Fruit fly (Drosophila melanogaster) whole organism, embryonic: ENCODE measurements around the gene Cpr.

Experiments
- B-H1 ChIP-seq: fragments of 200-800 bp; sonication (Bioruptor generic); IDR thresholded peaks from 3 replicates; pipeline ENCODE4 v1.3.6; 2022; ENCODE audit warnings: missing biosample characterization, missing genetic modification characterization
- BtbVII ChIP-seq: fragments of 200-800 bp; sonication (Bioruptor generic); optimal IDR thresholded peaks from 3 replicates; lab custom pipeline; 2017; ENCODE audit warnings: missing biosample characterization, mild to moderate bottlenecking, missing genetic modification characterization
- CG10274 ChIP-seq: fragments of 200-800 bp; sonication (Bioruptor generic); optimal IDR thresholded peaks from 3 replicates; lab custom pipeline; 2017; ENCODE audit warnings: missing biosample characterization, mild to moderate bottlenecking, missing genetic modification characterization
- CG10431 ChIP-seq: fragments of 200-800 bp; sonication (Bioruptor generic); optimal IDR thresholded peaks from 3 replicates; lab custom pipeline; 2018; ENCODE audit warnings: missing biosample characterization, mild to moderate bottlenecking, missing genetic modification characterization
- CG10543 ChIP-seq: fragments of 200-800 bp; sonication (Bioruptor generic); optimal IDR thresholded peaks from 3 replicates; lab custom pipeline; 2017; ENCODE audit warnings: missing biosample characterization, mild to moderate bottlenecking, missing genetic modification characterization, moderate library complexity
- CG11456 ChIP-seq: fragments of 200-800 bp; sonication (Bioruptor generic); IDR thresholded peaks from 3 replicates; pipeline ENCODE4 v1.3.6; 2022; ENCODE audit warnings: missing biosample characterization, missing genetic modification characterization
- CG12219 ChIP-seq: fragments of 200-800 bp; sonication (Bioruptor generic); optimal IDR thresholded peaks from 3 replicates; lab custom pipeline; 2018; ENCODE audit warnings: missing biosample characterization, mild to moderate bottlenecking, missing genetic modification characterization
- CG14014 ChIP-seq: fragments of 200-800 bp; sonication (Bioruptor generic); IDR thresholded peaks from 2 replicates; pipeline ENCODE4 v1.3.6; 2022; ENCODE audit warnings: missing biosample characterization, missing genetic modification characterization
- CG15696 ChIP-seq: fragments of 200-800 bp; sonication (Bioruptor generic); optimal IDR thresholded peaks from 2 replicates; lab custom pipeline; 2019; ENCODE audit warnings: missing biosample characterization, mild to moderate bottlenecking, missing genetic modification characterization, moderate library complexity
- CG1603 ChIP-seq: fragments of 200-800 bp; sonication (Bioruptor generic); optimal IDR thresholded peaks from 2 replicates; lab custom pipeline; 2019; ENCODE audit warnings: missing biosample characterization, mild to moderate bottlenecking, missing genetic modification characterization, moderate library complexity
- CG18476 ChIP-seq: fragments of 200-800 bp; sonication (Bioruptor generic); optimal IDR thresholded peaks from 2 replicates; lab custom pipeline; 2016; ENCODE audit warnings: missing biosample characterization, mild to moderate bottlenecking, missing genetic modification characterization
- CG31441 ChIP-seq: fragments of 200-800 bp; sonication (Bioruptor generic); IDR thresholded peaks from 2 replicates; pipeline ENCODE4 v1.3.6; 2022; ENCODE audit warnings: missing biosample characterization, missing genetic modification characterization
- CG3163 ChIP-seq: fragments of 200-800 bp; sonication (Bioruptor generic); optimal IDR thresholded peaks from 3 replicates; lab custom pipeline; 2016; ENCODE audit warnings: missing biosample characterization, missing genetic modification characterization
- CG3995 ChIP-seq: fragments of 200-800 bp; sonication (Bioruptor generic); optimal IDR thresholded peaks from 3 replicates; lab custom pipeline; 2016; ENCODE audit warnings: missing biosample characterization, missing genetic modification characterization
- CG4360 ChIP-seq: fragments of 200-800 bp; sonication (Bioruptor generic); IDR thresholded peaks from 2 replicates; pipeline ENCODE4 v1.3.6; 2022; ENCODE audit warnings: missing biosample characterization, missing genetic modification characterization
- CG43689 ChIP-seq: fragments of 200-800 bp; sonication (Bioruptor generic); IDR thresholded peaks from 2 replicates; pipeline ENCODE4 v1.3.6; 2022; ENCODE audit warnings: missing biosample characterization, missing genetic modification characterization
- CG9797 ChIP-seq: fragments of 200-800 bp; sonication (Bioruptor generic); optimal IDR thresholded peaks from 3 replicates; lab custom pipeline; 2018; ENCODE audit warnings: missing biosample characterization, mild to moderate bottlenecking, missing genetic modification characterization
- CoRest ChIP-seq: fragments of 200-800 bp; sonication (Bioruptor generic); optimal IDR thresholded peaks from 3 replicates; lab custom pipeline; 2018; ENCODE audit warnings: missing biosample characterization, mild to moderate bottlenecking, missing genetic modification characterization, moderate library complexity
- Dek ChIP-seq: fragments of 200-800 bp; sonication (Bioruptor generic); optimal IDR thresholded peaks from 3 replicates; lab custom pipeline; 2019; ENCODE audit warnings: missing biosample characterization, mild to moderate bottlenecking, missing genetic modification characterization, moderate library complexity
- Dref ChIP-seq: fragments of 200-800 bp; sonication (Bioruptor generic); IDR thresholded peaks from 2 replicates; pipeline ENCODE4 v1.3.6; 2022; ENCODE audit warnings: missing biosample characterization, missing genetic modification characterization
- E2f1 ChIP-seq: fragments of 200-800 bp; sonication (Bioruptor generic); IDR thresholded peaks from 2 replicates; pipeline ENCODE4 v1.3.6; 2022; ENCODE audit warnings: missing biosample characterization, missing genetic modification characterization
- H2.0 ChIP-seq: fragments of 200-800 bp; sonication (Bioruptor generic); IDR thresholded peaks from 2 replicates; pipeline ENCODE4 v1.3.6; 2022; ENCODE audit warnings: missing biosample characterization, missing genetic modification characterization
- HHEX ChIP-seq: fragments of 200-800 bp; sonication (Bioruptor generic); optimal IDR thresholded peaks from 3 replicates; lab custom pipeline; 2017; ENCODE audit warnings: missing biosample characterization, mild to moderate bottlenecking, missing genetic modification characterization, missing genetic modification reagents
- HmgD ChIP-seq: fragments of 200-800 bp; sonication (Bioruptor generic); optimal IDR thresholded peaks from 3 replicates; lab custom pipeline; 2016; ENCODE audit warnings: missing biosample characterization, missing genetic modification characterization
- MTF-1 ChIP-seq: fragments of 200-800 bp; sonication (Bioruptor generic); optimal IDR thresholded peaks from 2 replicates; lab custom pipeline; 2018; ENCODE audit warnings: missing biosample characterization, mild to moderate bottlenecking, missing genetic modification characterization, borderline replicate concordance
- Mad ChIP-seq: fragments of 200-800 bp; sonication (Bioruptor generic); optimal IDR thresholded peaks from 2 replicates; lab custom pipeline; 2016; ENCODE audit warnings: missing biosample characterization, missing genetic modification characterization
- NFAT ChIP-seq: fragments of 200-800 bp; sonication (Bioruptor generic); IDR thresholded peaks from 2 replicates; pipeline ENCODE4 v1.3.6; 2022; ENCODE audit warnings: missing biosample characterization, missing genetic modification characterization
- Ravus ChIP-seq: fragments of 200-800 bp; sonication (Bioruptor generic); IDR thresholded peaks from 2 replicates; pipeline ENCODE4 v1.3.6; 2022; ENCODE audit warnings: missing biosample characterization, missing genetic modification characterization
- ara ChIP-seq: fragments of 200-800 bp; sonication (Bioruptor generic); IDR thresholded peaks from 2 replicates; pipeline ENCODE4 v1.3.6; 2022; ENCODE audit warnings: missing biosample characterization, missing genetic modification characterization
- ato ChIP-seq: fragments of 200-800 bp; sonication (Bioruptor generic); IDR thresholded peaks from 2 replicates; pipeline ENCODE4 v1.3.6; 2022; ENCODE audit warnings: missing biosample characterization, missing genetic modification characterization; ENCODE audit not compliant: partially characterized antibody
- crc ChIP-seq: fragments of 200-800 bp; sonication (Bioruptor generic); optimal IDR thresholded peaks from 2 replicates; lab custom pipeline; 2016; ENCODE audit warnings: missing biosample characterization, missing genetic modification characterization
- dysf ChIP-seq: fragments of 200-800 bp; sonication (Bioruptor generic); IDR thresholded peaks from 3 replicates; pipeline ENCODE4 v1.3.6; 2022; ENCODE audit warnings: missing biosample characterization, missing genetic modification characterization
- ewg ChIP-seq: fragments of 200-800 bp; sonication (Bioruptor generic); optimal IDR thresholded peaks from 3 replicates; lab custom pipeline; 2017; ENCODE audit warnings: mild to moderate bottlenecking, missing biosample characterization, missing genetic modification reagents, missing genetic modification characterization
- gsb ChIP-seq: fragments of 200-800 bp; sonication (Bioruptor generic); IDR thresholded peaks from 2 replicates; pipeline ENCODE4 v1.3.6; 2022; ENCODE audit warnings: missing biosample characterization, missing genetic modification characterization
- pfk ChIP-seq: fragments of 200-800 bp; sonication (Bioruptor generic); optimal IDR thresholded peaks from 2 replicates; lab custom pipeline; 2018; ENCODE audit warnings: missing biosample characterization, mild to moderate bottlenecking, missing genetic modification characterization, moderate library complexity
- pnt ChIP-seq: fragments of 200-800 bp; sonication (Bioruptor generic); optimal IDR thresholded peaks from 3 replicates; lab custom pipeline; 2016; ENCODE audit warnings: missing biosample characterization, missing genetic modification characterization
- run ChIP-seq: fragments of 200-800 bp; sonication (Bioruptor generic); optimal IDR thresholded peaks from 3 replicates; lab custom pipeline; 2018; ENCODE audit warnings: missing biosample characterization, mild to moderate bottlenecking, missing genetic modification characterization
- scrt ChIP-seq: fragments of 200-800 bp; sonication (Bioruptor generic); optimal IDR thresholded peaks from 2 replicates; lab custom pipeline; 2018; ENCODE audit warnings: missing biosample characterization, mild to moderate bottlenecking, missing genetic modification characterization, moderate library complexity
- slou ChIP-seq: fragments of 200-800 bp; sonication (Bioruptor generic); optimal IDR thresholded peaks from 3 replicates; lab custom pipeline; 2016; ENCODE audit warnings: missing biosample characterization, missing genetic modification characterization
- unpg ChIP-seq: fragments of 200-800 bp; sonication (Bioruptor generic); optimal IDR thresholded peaks from 3 replicates; lab custom pipeline; 2018; ENCODE audit warnings: missing biosample characterization, mild to moderate bottlenecking, missing genetic modification characterization, moderate library complexity
- zen ChIP-seq: fragments of 200-800 bp; sonication (Bioruptor generic); optimal IDR thresholded peaks from 3 replicates; lab custom pipeline; 2018; ENCODE audit warnings: missing biosample characterization, mild to moderate bottlenecking, missing genetic modification characterization, moderate library complexity

Cpr gene

DNA sequence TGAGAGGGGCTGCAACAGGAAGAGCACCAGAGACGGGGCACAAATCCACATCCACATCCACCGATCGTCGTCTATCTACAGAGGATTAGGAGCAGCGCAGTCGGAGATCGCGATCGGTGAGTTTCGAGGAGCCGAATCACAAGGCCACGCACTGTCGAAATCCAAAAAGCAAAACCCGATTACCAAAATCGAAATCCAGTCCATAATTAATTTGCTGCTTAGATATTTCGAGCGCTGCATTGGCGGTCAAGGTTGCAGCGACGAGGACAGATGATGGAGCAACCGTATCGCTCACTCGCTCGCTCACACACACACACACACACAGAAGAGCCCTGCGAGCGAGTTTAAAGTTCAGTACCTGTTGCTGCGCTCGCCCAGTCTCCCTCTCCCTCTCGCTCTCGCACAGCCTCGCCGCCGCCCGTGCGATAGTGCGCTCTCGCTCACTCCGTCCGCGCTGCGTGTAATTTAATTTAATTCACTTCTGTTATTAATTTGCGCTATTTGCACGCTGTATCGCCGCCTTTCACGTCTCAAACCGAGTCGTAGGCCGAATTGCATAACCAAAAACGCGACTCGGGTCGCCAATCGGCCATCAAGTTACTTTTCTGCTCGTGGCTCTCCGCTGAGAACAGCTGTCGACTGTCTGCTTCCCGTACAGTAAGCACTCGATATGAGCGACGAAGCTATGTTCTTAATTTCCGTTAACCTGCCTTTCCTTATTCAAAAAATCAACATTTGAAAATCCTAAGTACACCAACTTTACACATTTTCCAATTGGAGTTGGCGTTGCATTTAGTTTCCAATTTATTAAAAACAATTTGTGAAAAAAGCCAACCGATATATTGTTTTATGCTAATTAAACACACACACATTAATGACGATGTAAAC is 618 bp downstream of the Cpr start (continued):
- peak; percentile 8; the same call in 1 of the 2 replicates for TF ChIP-seq CG31441 (GFP tag; lab: Robert Waterston, UW)
- peak; percentile 49; the same call in 2 of the 3 replicates for TF ChIP-seq dysf (GFP tag; lab: Robert Waterston, UW)
- TF ChIP-seq CG15696: no peak
- no peak for TF ChIP-seq HmgD (GFP tag; lab: Kevin White, UChicago)
- TF ChIP-seq Mad (GFP tag; lab: Kevin White, UChicago): no peak
- no peak for TF ChIP-seq slou
- peak; percentile 16 for TF ChIP-seq MTF-1 (GFP tag; lab: Kevin White, UChicago)
- TF ChIP-seq CoRest (tag; lab: Kevin White, UChicago): peak; percentile 47
- TF ChIP-seq unpg (GFP tag; lab: Kevin White, UChicago): peak; percentile 44
- TF ChIP-seq Dek: peak; percentile 55
- no peak for TF ChIP-seq CG9797 (GFP tag; lab: Kevin White, UChicago)
- peak; percentile 52 for TF ChIP-seq CG1603 (tag; lab: Kevin White, UChicago)
- TF ChIP-seq CG18476 (GFP tag; lab: Kevin White, UChicago): peak; percentile 25
- TF ChIP-seq NFAT (GFP tag; lab: Robert Waterston, UW): no peak
- peak; percentile 37 for TF ChIP-seq HHEX (GFP tag; lab: Kevin White, UChicago)
- 0 out of 2 replicates have a peak, but pooled peaks have one; percentile 15 for TF ChIP-seq ara
- peak; percentile 79 for TF ChIP-seq scrt (GFP tag; lab: Kevin White, UChicago)
- TF ChIP-seq CG3163 (GFP tag; lab: Kevin White, UChicago): no peak
- TF ChIP-seq gsb (GFP tag; lab: Robert Waterston, UW): no peak
- TF ChIP-seq pfk (GFP tag; lab: Kevin White, UChicago): no peak
- TF ChIP-seq CG12219 (GFP tag; lab: Kevin White, UChicago): no peak
- peak; percentile 34; the same call in 1 of the 3 replicates for TF ChIP-seq CG11456
- TF ChIP-seq crc (GFP tag; lab: Kevin White, UChicago): no peak
- no peak for TF ChIP-seq pnt
- no peak; the same call in 1 of the 2 replicates for TF ChIP-seq E2f1 (GFP tag; lab: Robert Waterston, UW)

- TF ChIP-seq ato (GFP tag; lab: Robert Waterston, UW) (no peak), CG10431 (GFP tag; lab: Kevin White, UChicago) (no peak), CG10274 (GFP tag; lab: Kevin White, UChicago) (peak; percentile 24), CG10543 (GFP tag; lab: Kevin White, UChicago) (no peak)
- TF ChIP-seq, all 482 proteins: peak for 1
Measured at dm6 chr2L:6340222-6340725, 1.6 kb downstream of the Cpr start.

DNA sequence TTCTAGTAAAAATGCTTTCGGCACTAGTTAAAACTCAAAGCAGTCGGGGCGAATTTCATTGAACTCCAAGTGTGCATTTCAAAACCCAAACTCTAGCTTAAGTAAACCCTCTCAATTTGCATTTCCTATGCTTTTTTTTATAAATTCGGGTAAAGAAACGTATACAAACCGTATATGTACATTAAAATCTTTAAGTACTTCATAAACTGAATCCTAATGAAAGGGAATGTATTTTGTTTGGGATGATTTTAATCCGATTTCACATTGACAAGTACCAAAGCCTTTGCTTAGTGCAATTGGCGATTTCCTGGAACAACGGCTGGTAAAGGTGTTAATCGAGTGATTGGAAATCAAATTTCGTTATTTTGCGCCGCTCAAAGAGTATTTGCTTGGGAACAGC is 2.6 kb downstream of the Cpr start:
- TF ChIP-seq CG4360 (no peak), CG43689 (GFP tag; lab: Robert Waterston, UW) (no peak), Ravus (GFP tag; lab: Robert Waterston, UW) (no peak), H2.0 (GFP tag; lab: Robert Waterston, UW) (no peak), CG14014 (GFP tag; lab: Robert Waterston, UW) (no peak), run (tag; lab: Kevin White, UChicago) (no peak), zen (tag; lab: Kevin White, UChicago) (no peak), Dref (GFP tag; lab: Robert Waterston, UW) (no peak), B-H1 (GFP tag; lab: Robert Waterston, UW) (no peak), ewg (GFP tag; lab: Kevin White, UChicago) (no peak), BtbVII (GFP tag; lab: Kevin White, UChicago) (no peak), CG3995 (GFP tag; lab: Kevin White, UChicago) (no peak)
- TF ChIP-seq, all 482 proteins: peak for 0
